Fruit fly (Drosophila melanogaster): Measurements from ENCODE around the gene amx.
A peak's percentile ranks its signal among the peaks of the same experiment; 100 is the strongest.

dm6 chrX:9248040-9248439 lies 904 bp upstream of the amx start:
- TF ChIP-seq Pif1A (GFP tag; optimal IDR thresholded peaks at IDR 0.05): no peak
- no peak for TF ChIP-seq gl (tag; optimal IDR thresholded peaks at IDR 0.05)
- no peak for TF ChIP-seq EcR (GFP tag; optimal IDR thresholded peaks at IDR 0.05)
- peak; percentile 36 for TF ChIP-seq CG34367 (tag; optimal IDR thresholded peaks at IDR 0.05)
- TF ChIP-seq CG15710 (tag; optimal IDR thresholded peaks at IDR 0.05): peak; percentile 52
- TF ChIP-seq CG10348 (GFP tag; IDR thresholded peaks at IDR 0.05): no peak
